Worm (Caenorhabditis elegans): ENCODE measurements around the gene Y45F10D.15.

DNA sequence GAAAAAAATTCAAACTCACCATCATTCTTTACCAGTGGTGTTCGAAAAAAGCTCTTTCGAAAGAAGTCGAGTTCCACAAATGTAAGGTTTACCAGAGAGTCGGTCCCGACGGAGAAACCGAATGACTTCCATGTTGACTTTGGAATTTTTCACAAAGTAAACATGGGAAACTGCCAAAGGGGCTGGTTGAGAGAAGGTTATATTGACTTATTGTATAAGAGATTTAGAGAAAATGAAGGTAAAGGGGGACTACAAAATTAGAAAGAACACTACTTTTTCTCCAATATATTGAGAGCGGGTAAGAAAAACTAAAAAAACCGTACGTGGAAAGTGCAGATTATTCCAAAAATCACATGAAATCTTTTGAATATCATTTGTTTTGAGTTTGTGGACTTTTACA lies 44.4 kb upstream of the Y45F10D.15 start, which contains the start of gene vamp-8:
- TF ChIP-seq ztf-23 (GFP tag; IDR thresholded peaks at IDR 0.05): no peak
- no peak for TF ChIP-seq med-1 (GFP tag; optimal IDR thresholded peaks at IDR 0.05; ENCODE audit: insufficient read depth)
- no peak for TF ChIP-seq klf-2 (GFP tag; conservative IDR thresholded peaks at IDR 0.05)
- no peak for TF ChIP-seq ztf-29 (GFP tag; IDR thresholded peaks at IDR 0.05)
- no peak for TF ChIP-seq tab-1 (GFP tag; IDR thresholded peaks at IDR 0.05)
- no peak for TF ChIP-seq cog-1 (tag; optimal IDR thresholded peaks at IDR 0.05)
- no peak for TF ChIP-seq T22C8.4 (GFP tag; IDR thresholded peaks at IDR 0.05)
- no peak for TF ChIP-seq flt-1 (GFP tag; IDR thresholded peaks at IDR 0.05)

Data from whole organism, midembryonic.